Worm (Caenorhabditis elegans): ENCODE results near the gene phyh-1.

- no peak for TF ChIP-seq ets-7 (tag; optimal IDR thresholded peaks at IDR 0.05)
- peak; percentile 65 for TF ChIP-seq ceh-13 (GFP tag; optimal IDR thresholded peaks at IDR 0.05)
- peak; percentile 73 for TF ChIP-seq tra-4 (tag; optimal IDR thresholded peaks at IDR 0.05)
- peak; percentile 67 for TF ChIP-seq flt-1 (GFP tag; IDR thresholded peaks at IDR 0.05)
- TF ChIP-seq ama-1 (optimal IDR thresholded peaks at IDR 0.05) = no peak
- peak; percentile 89 for TF ChIP-seq hmg-4 (GFP tag; optimal IDR thresholded peaks at IDR 0.05)
- no peak for TF ChIP-seq aly-1 (tag; optimal IDR thresholded peaks at IDR 0.05)
- TF ChIP-seq hnd-1 (tag; optimal IDR thresholded peaks at IDR 0.05) = peak; percentile 53
- TF ChIP-seq tbx-11 (GFP tag; IDR thresholded peaks at IDR 0.05) = no peak
- peak; percentile 55 for TF ChIP-seq B0310.2 (tag; optimal IDR thresholded peaks at IDR 0.05)
- TF ChIP-seq hmbx-1 (tag; optimal IDR thresholded peaks at IDR 0.05) = peak; percentile 69
- no peak for TF ChIP-seq tbx-37 (GFP tag; conservative IDR thresholded peaks at IDR 0.05)
- TF ChIP-seq ceh-36 (tag; optimal IDR thresholded peaks at IDR 0.05) = peak; percentile 57
Measured at ce11 chrIV:17278363-17278762, 19.2 kb upstream of the phyh-1 start.
